ENCODE assay signal across 1 fruit fly cellular context in genomic region chr2L:14461066-14461465, dm6.
TF ChIP-seq lines count a peak whose summit lies in the region.

No protein-coding gene starts in this region.

TF ChIP-seq in whole organism, embryonic, 481 proteins besides CTCF, POLR2A, EP300 and RAD21 (continued from another document and continues in another):
- no peak for TF ChIP-seq zen2 (GFP tag; IDR thresholded peaks at IDR 0.05; lab: Robert Waterston, UW; ENCODE audit: partially characterized antibody)
- peak; percentile 57 for TF ChIP-seq CG6254 (GFP tag; optimal IDR thresholded peaks at IDR 0.05; lab: Kevin White, UChicago)
- peak; percentile 40 for TF ChIP-seq wek (GFP tag; optimal IDR thresholded peaks at IDR 0.05; lab: Kevin White, UChicago)
- peak; percentile 84 for TF ChIP-seq CG11504 (tag; optimal IDR thresholded peaks at IDR 0.05; lab: Kevin White, UChicago)
- TF ChIP-seq hbn (GFP tag; IDR thresholded peaks at IDR 0.05; lab: Robert Waterston, UW; ENCODE audit: partially characterized antibody) = no peak
- TF ChIP-seq H2.0 (GFP tag; IDR thresholded peaks at IDR 0.05; lab: Robert Waterston, UW) = peak; percentile 68
- no peak for TF ChIP-seq nerfin-2 (GFP tag; IDR thresholded peaks at IDR 0.05; lab: Robert Waterston, UW; ENCODE audit: partially characterized antibody)
- no peak for TF ChIP-seq Fer2 (tag; optimal IDR thresholded peaks at IDR 0.05; lab: Kevin White, UChicago)
- peak; percentile 42 for TF ChIP-seq CG30020 (tag; optimal IDR thresholded peaks at IDR 0.05; lab: Kevin White, UChicago)
- no peak for TF ChIP-seq bbx (GFP tag; IDR thresholded peaks at IDR 0.05; lab: Robert Waterston, UW; ENCODE audit: partially characterized antibody)
- peak; percentile 74 for TF ChIP-seq Abd-B (GFP tag; optimal IDR thresholded peaks at IDR 0.05; lab: Kevin White, UChicago)
- TF ChIP-seq cwo (GFP tag; optimal IDR thresholded peaks at IDR 0.05; lab: Kevin White, UChicago) = peak; percentile 26
- TF ChIP-seq sens (GFP tag; lab: Kevin White, UChicago) = peak; percentile 90
- 0 out of 2 replicates have a peak, but pooled peaks have one; percentile 46 for TF ChIP-seq gt (GFP tag; IDR thresholded peaks at IDR 0.05; lab: Robert Waterston, UW)
- TF ChIP-seq CG6813 (GFP tag; optimal IDR thresholded peaks at IDR 0.05; lab: Kevin White, UChicago) = peak; percentile 73
- TF ChIP-seq sc (optimal IDR thresholded peaks at IDR 0.05; lab: Kevin White, UChicago) = no peak
- peak; percentile 76 for TF ChIP-seq sc (GFP tag; optimal IDR thresholded peaks at IDR 0.05; lab: Kevin White, UChicago)
- TF ChIP-seq pita (GFP tag; optimal IDR thresholded peaks at IDR 0.05; lab: Kevin White, UChicago) = no peak
- TF ChIP-seq CG12155 (GFP tag; optimal IDR thresholded peaks at IDR 0.05; lab: Kevin White, UChicago) = peak; percentile 75
- TF ChIP-seq CG2678 (tag; optimal IDR thresholded peaks at IDR 0.05; lab: Kevin White, UChicago) = peak; percentile 69
- no peak for TF ChIP-seq dimm (GFP tag; IDR thresholded peaks at IDR 0.05; lab: Robert Waterston, UW)
- no peak for TF ChIP-seq B-H2 (GFP tag; optimal IDR thresholded peaks at IDR 0.05; lab: Kevin White, UChicago)
- peak; percentile 62 for TF ChIP-seq CG17568 (GFP tag; optimal IDR thresholded peaks at IDR 0.05; lab: Kevin White, UChicago)
- peak; percentile 89 for TF ChIP-seq CG17328 (GFP tag; IDR thresholded peaks at IDR 0.05; lab: Robert Waterston, UW)
- TF ChIP-seq gem (tag; optimal IDR thresholded peaks at IDR 0.05; lab: Kevin White, UChicago) = peak; percentile 92
- peak; percentile 55 for TF ChIP-seq lab (GFP tag; optimal IDR thresholded peaks at IDR 0.05; lab: Kevin White, UChicago)
- TF ChIP-seq prd (optimal IDR thresholded peaks at IDR 0.05; lab: Kevin White, UChicago) = no peak
- TF ChIP-seq prd (GFP tag; IDR thresholded peaks at IDR 0.05; lab: Robert Waterston, UW) = peak; percentile 92
- no peak for TF ChIP-seq sim (GFP tag; IDR thresholded peaks at IDR 0.05; lab: Robert Waterston, UW)
- peak; percentile 66 for TF ChIP-seq Lhr (GFP tag; optimal IDR thresholded peaks at IDR 0.05; lab: Kevin White, UChicago)
- peak; percentile 64 for TF ChIP-seq onecut (GFP tag; IDR thresholded peaks at IDR 0.05; lab: Robert Waterston, UW)
- peak; percentile 92 for TF ChIP-seq Nf-YB (GFP tag; optimal IDR thresholded peaks at IDR 0.05; lab: Kevin White, UChicago)
- TF ChIP-seq Xbp1 (GFP tag; optimal IDR thresholded peaks at IDR 0.05; lab: Kevin White, UChicago) = peak; percentile 83
- peak; percentile 61 for TF ChIP-seq repo (GFP tag; optimal IDR thresholded peaks at IDR 0.05; lab: Kevin White, UChicago)
- peak; percentile 62 for TF ChIP-seq CG10366 (GFP tag; IDR thresholded peaks at IDR 0.05; lab: Robert Waterston, UW)
- no peak for TF ChIP-seq CG4328 (GFP tag; optimal IDR thresholded peaks at IDR 0.05; lab: Kevin White, UChicago)
- TF ChIP-seq slou (GFP tag; optimal IDR thresholded peaks at IDR 0.05; lab: Kevin White, UChicago) = peak; percentile 76
- 0 out of 3 replicates have a peak, but pooled peaks have one; percentile 28 for TF ChIP-seq ase (GFP tag; IDR thresholded peaks at IDR 0.05; lab: Robert Waterston, UW)
- TF ChIP-seq zfh1 (GFP tag; IDR thresholded peaks at IDR 0.05; lab: Robert Waterston, UW) = peak; percentile 90
- TF ChIP-seq CG9727 (GFP tag; optimal IDR thresholded peaks at IDR 0.05; lab: Kevin White, UChicago) = peak; percentile 96
- TF ChIP-seq CG13624 (GFP tag; optimal IDR thresholded peaks at IDR 0.05; lab: Kevin White, UChicago) = peak; percentile 85
- TF ChIP-seq CG18619 (GFP tag; optimal IDR thresholded peaks at IDR 0.05; lab: Kevin White, UChicago) = peak; percentile 73
- peak; percentile 49; the same call in 2 of the 3 replicates for TF ChIP-seq z (GFP tag; IDR thresholded peaks at IDR 0.05; lab: Robert Waterston, UW)
- TF ChIP-seq CG3838 (GFP tag; optimal IDR thresholded peaks at IDR 0.05; lab: Kevin White, UChicago) = peak; percentile 68
- 0 out of 3 replicates have a peak, but pooled peaks have one; percentile 9 for TF ChIP-seq jigr1 (GFP tag; IDR thresholded peaks at IDR 0.05; lab: Robert Waterston, UW)
- peak; percentile 50 for TF ChIP-seq CG7372 (GFP tag; IDR thresholded peaks at IDR 0.05; lab: Robert Waterston, UW)
- TF ChIP-seq fru (optimal IDR thresholded peaks at IDR 0.05; lab: Kevin White, UChicago) = no peak
- no peak for TF ChIP-seq NFAT (GFP tag; IDR thresholded peaks at IDR 0.05; lab: Robert Waterston, UW)
- TF ChIP-seq CG4360 (GFP tag; IDR thresholded peaks at IDR 0.05; lab: Robert Waterston, UW) = peak; percentile 54
- peak; percentile 67 for TF ChIP-seq CG1529 (GFP tag; optimal IDR thresholded peaks at IDR 0.05; lab: Kevin White, UChicago)
- peak; percentile 80 for TF ChIP-seq CG2202 (tag; optimal IDR thresholded peaks at IDR 0.05; lab: Kevin White, UChicago)
- peak; percentile 36; the same call in 1 of the 2 replicates for TF ChIP-seq ro (GFP tag; IDR thresholded peaks at IDR 0.05; lab: Robert Waterston, UW)
- TF ChIP-seq Spps (tag; optimal IDR thresholded peaks at IDR 0.05; lab: Kevin White, UChicago) = peak; percentile 70
- TF ChIP-seq Sox102F (GFP tag; optimal IDR thresholded peaks at IDR 0.05; lab: Kevin White, UChicago) = peak; percentile 78
- TF ChIP-seq nmo (GFP tag; optimal IDR thresholded peaks at IDR 0.05; lab: Kevin White, UChicago) = peak; percentile 83
- TF ChIP-seq CG18764 (GFP tag; optimal IDR thresholded peaks at IDR 0.05; lab: Kevin White, UChicago) = peak; percentile 55
- TF ChIP-seq odd (GFP tag; optimal IDR thresholded peaks at IDR 0.05; lab: Kevin White, UChicago) = peak; percentile 82
- peak; percentile 38; the same call in 1 of the 2 replicates for TF ChIP-seq E2f2 (GFP tag; IDR thresholded peaks at IDR 0.05; lab: Robert Waterston, UW)
- TF ChIP-seq HLH54F (GFP tag; optimal IDR thresholded peaks at IDR 0.05; lab: Kevin White, UChicago) = peak; percentile 57
- no peak for TF ChIP-seq TFAM (GFP tag; optimal IDR thresholded peaks at IDR 0.05; lab: Kevin White, UChicago)
- no peak for TF ChIP-seq insv (GFP tag; optimal IDR thresholded peaks at IDR 0.05; lab: Kevin White, UChicago)
- TF ChIP-seq CG3065 (GFP tag; optimal IDR thresholded peaks at IDR 0.05; lab: Kevin White, UChicago) = peak; percentile 55
- TF ChIP-seq CG10267 (tag; optimal IDR thresholded peaks at IDR 0.05; lab: Kevin White, UChicago) = peak; percentile 83
- TF ChIP-seq CG30431 (GFP tag; optimal IDR thresholded peaks at IDR 0.05; lab: Kevin White, UChicago) = peak; percentile 67
- TF ChIP-seq CG1647 (GFP tag; optimal IDR thresholded peaks at IDR 0.05; lab: Kevin White, UChicago) = peak; percentile 71
- peak; percentile 75 for TF ChIP-seq tgo (GFP tag; IDR thresholded peaks at IDR 0.05; lab: Robert Waterston, UW)
- TF ChIP-seq BtbVII (GFP tag; optimal IDR thresholded peaks at IDR 0.05; lab: Kevin White, UChicago) = peak; percentile 49
- peak; percentile 87 for TF ChIP-seq CG12236 (GFP tag; optimal IDR thresholded peaks at IDR 0.05; lab: Kevin White, UChicago)
- TF ChIP-seq cg (GFP tag; optimal IDR thresholded peaks at IDR 0.05; lab: Kevin White, UChicago) = no peak
- TF ChIP-seq mld (GFP tag; IDR thresholded peaks at IDR 0.05; lab: Robert Waterston, UW; ENCODE audit: partially characterized antibody) = no peak
- peak; percentile 59; the same call in 1 of the 2 replicates for TF ChIP-seq CG9215 (GFP tag; IDR thresholded peaks at IDR 0.05; lab: Robert Waterston, UW)
- TF ChIP-seq Oli (tag; optimal IDR thresholded peaks at IDR 0.05; lab: Kevin White, UChicago) = peak; percentile 85
- peak; percentile 80 for TF ChIP-seq CG12744 (GFP tag; optimal IDR thresholded peaks at IDR 0.05; lab: Kevin White, UChicago)
- TF ChIP-seq BEAF-32 (GFP tag; optimal IDR thresholded peaks at IDR 0.05; lab: Kevin White, UChicago) = no peak
- TF ChIP-seq MESR4 (GFP tag; optimal IDR thresholded peaks at IDR 0.05; lab: Kevin White, UChicago) = peak; percentile 19
- TF ChIP-seq Usf (GFP tag; optimal IDR thresholded peaks at IDR 0.05; lab: Kevin White, UChicago) = peak; percentile 72
- TF ChIP-seq Hand (GFP tag; optimal IDR thresholded peaks at IDR 0.05; lab: Kevin White, UChicago) = no peak
- TF ChIP-seq Eip74EF (GFP tag; optimal IDR thresholded peaks at IDR 0.05; lab: Kevin White, UChicago) = peak in 1 of 2 experiments; percentile 69
- TF ChIP-seq CG2889 (GFP tag; IDR thresholded peaks at IDR 0.05; lab: Robert Waterston, UW) = peak; percentile 56; the same call in 2 of the 3 replicates
- TF ChIP-seq CG1024 (GFP tag; IDR thresholded peaks at IDR 0.05; lab: Robert Waterston, UW) = peak; percentile 65
- TF ChIP-seq gsb (GFP tag; IDR thresholded peaks at IDR 0.05; lab: Robert Waterston, UW) = peak; percentile 48
- TF ChIP-seq Mad (GFP tag; optimal IDR thresholded peaks at IDR 0.05; lab: Kevin White, UChicago) = peak; percentile 80
- peak; percentile 45 for TF ChIP-seq kni (GFP tag; optimal IDR thresholded peaks at IDR 0.05; lab: Kevin White, UChicago)
- TF ChIP-seq CG3407 (GFP tag; optimal IDR thresholded peaks at IDR 0.05; lab: Kevin White, UChicago) = peak; percentile 73
- peak; percentile 76 for TF ChIP-seq mam (GFP tag; optimal IDR thresholded peaks at IDR 0.05; lab: Kevin White, UChicago)
- peak; percentile 70 for TF ChIP-seq Kr (GFP tag; optimal IDR thresholded peaks at IDR 0.05; lab: Kevin White, UChicago)
- no peak for TF ChIP-seq vnd (GFP tag; IDR thresholded peaks at IDR 0.05; lab: Robert Waterston, UW; ENCODE audit: partially characterized antibody)
- peak; percentile 37 for TF ChIP-seq CG7745 (tag; optimal IDR thresholded peaks at IDR 0.05; lab: Kevin White, UChicago)
- peak; percentile 79 for TF ChIP-seq CG15601 (tag; optimal IDR thresholded peaks at IDR 0.05; lab: Kevin White, UChicago)
- peak; percentile 65 for TF ChIP-seq cato (GFP tag; optimal IDR thresholded peaks at IDR 0.05; lab: Kevin White, UChicago; ENCODE audit: borderline replicate concordance)
- peak; percentile 66 for TF ChIP-seq fu2 (GFP tag; optimal IDR thresholded peaks at IDR 0.05; lab: Kevin White, UChicago)
- TF ChIP-seq CG1792 (GFP tag; optimal IDR thresholded peaks at IDR 0.05; lab: Kevin White, UChicago) = peak; percentile 70
- peak; percentile 50 for TF ChIP-seq esg (GFP tag; conservative IDR thresholded peaks at IDR 0.05; lab: Robert Waterston, UW)
- TF ChIP-seq CG8359 (GFP tag; optimal IDR thresholded peaks at IDR 0.05; lab: Kevin White, UChicago; ENCODE audit: borderline replicate concordance) = peak; percentile 67
- peak; percentile 57 for TF ChIP-seq CG11247 (GFP tag; IDR thresholded peaks at IDR 0.05; lab: Robert Waterston, UW)
- peak; percentile 73 for TF ChIP-seq CG12769 (tag; optimal IDR thresholded peaks at IDR 0.05; lab: Kevin White, UChicago)
- TF ChIP-seq lbe (GFP tag; optimal IDR thresholded peaks at IDR 0.05; lab: Kevin White, UChicago) = peak; percentile 72
- no peak for TF ChIP-seq CG6683 (GFP tag; optimal IDR thresholded peaks at IDR 0.05; lab: Kevin White, UChicago)
- peak; percentile 37 for TF ChIP-seq Fer3 (tag; optimal IDR thresholded peaks at IDR 0.05; lab: Kevin White, UChicago)
- peak; percentile 66 for TF ChIP-seq Atf6 (GFP tag; IDR thresholded peaks at IDR 0.05; lab: Robert Waterston, UW)
- peak; percentile 2 for TF ChIP-seq zfh2 (GFP tag; optimal IDR thresholded peaks at IDR 0.05; lab: Kevin White, UChicago)
- TF ChIP-seq Sox100B (GFP tag; optimal IDR thresholded peaks at IDR 0.05; lab: Kevin White, UChicago) = peak; percentile 76
- TF ChIP-seq Mrtf (GFP tag; IDR thresholded peaks at IDR 0.05; lab: Robert Waterston, UW) = peak; percentile 46; the same call in 2 of the 3 replicates
- TF ChIP-seq bsh (GFP tag; optimal IDR thresholded peaks at IDR 0.05; lab: Kevin White, UChicago) = peak in 1 of 2 experiments; percentile 85
- peak; percentile 29 for TF ChIP-seq YL-1 (GFP tag; optimal IDR thresholded peaks at IDR 0.05; lab: Kevin White, UChicago)
- TF ChIP-seq CG7357 (GFP tag; IDR thresholded peaks at IDR 0.05; lab: Robert Waterston, UW) = peak; percentile 61; the same call in 1 of the 3 replicates
- TF ChIP-seq ems (GFP tag; optimal IDR thresholded peaks at IDR 0.05; lab: Kevin White, UChicago) = peak; percentile 59
- peak; percentile 91 for TF ChIP-seq ac (GFP tag; optimal IDR thresholded peaks at IDR 0.05; lab: Kevin White, UChicago)
- TF ChIP-seq Med (GFP tag; lab: Kevin White, UChicago) = peak; percentile 96
- no peak for TF ChIP-seq Doc3 (GFP tag; IDR thresholded peaks at IDR 0.05; lab: Robert Waterston, UW; ENCODE audit: partially characterized antibody)
- TF ChIP-seq Pdp1 (GFP tag; optimal IDR thresholded peaks at IDR 0.05; lab: Kevin White, UChicago) = peak; percentile 85 to 86
- peak; percentile 54 for TF ChIP-seq sqz (GFP tag; optimal IDR thresholded peaks at IDR 0.05; lab: Kevin White, UChicago)
- TF ChIP-seq CG12299 (tag; optimal IDR thresholded peaks at IDR 0.05; lab: Kevin White, UChicago) = peak; percentile 53
- peak; percentile 73 for TF ChIP-seq en (GFP tag; optimal IDR thresholded peaks at IDR 0.05; lab: Kevin White, UChicago)
- TF ChIP-seq CG11093 (GFP tag; IDR thresholded peaks at IDR 0.05; lab: Robert Waterston, UW) = peak; percentile 74
- peak; percentile 63 for TF ChIP-seq ranshi (GFP tag; IDR thresholded peaks at IDR 0.05; lab: Robert Waterston, UW)
- TF ChIP-seq amos (GFP tag; IDR thresholded peaks at IDR 0.05; lab: Robert Waterston, UW; ENCODE audit: partially characterized antibody) = no peak
- no peak for TF ChIP-seq Sry-β (GFP tag; optimal IDR thresholded peaks at IDR 0.05; lab: Kevin White, UChicago)
- TF ChIP-seq vvl (GFP tag; IDR thresholded peaks at IDR 0.05; lab: Robert Waterston, UW) = peak; percentile 89
- peak; percentile 49; the same call in 1 of the 2 replicates for TF ChIP-seq Awh (GFP tag; IDR thresholded peaks at IDR 0.05; lab: Robert Waterston, UW)
- TF ChIP-seq CG6791 (GFP tag; IDR thresholded peaks at IDR 0.05; lab: Robert Waterston, UW; ENCODE audit: partially characterized antibody) = no peak
- TF ChIP-seq Sin3A (optimal IDR thresholded peaks at IDR 0.05; lab: Kevin White, UChicago) = no peak
- TF ChIP-seq caup (GFP tag; optimal IDR thresholded peaks at IDR 0.05; lab: Kevin White, UChicago; ENCODE audit: severe bottlenecking) = peak; percentile 65
- TF ChIP-seq CG31388 (GFP tag; optimal IDR thresholded peaks at IDR 0.05; lab: Kevin White, UChicago) = peak; percentile 69
- peak; percentile 42 for TF ChIP-seq CG5180 (GFP tag; optimal IDR thresholded peaks at IDR 0.05; lab: Kevin White, UChicago)
- peak; percentile 83 for TF ChIP-seq CG8089 (GFP tag; optimal IDR thresholded peaks at IDR 0.05; lab: Kevin White, UChicago)
- peak; percentile 56 to 89 for TF ChIP-seq eve (GFP tag; optimal IDR thresholded peaks at IDR 0.05; lab: Kevin White, UChicago)
- TF ChIP-seq HLH4C (GFP tag; IDR thresholded peaks at IDR 0.05; lab: Robert Waterston, UW; ENCODE audit: partially characterized antibody) = no peak
- TF ChIP-seq org-1 (GFP tag; optimal IDR thresholded peaks at IDR 0.05; lab: Kevin White, UChicago) = peak; percentile 81
